Worm (Caenorhabditis elegans): ENCODE measurements around the gene pph-5.

pph-5 gene

ce11 chrV:19205450-19205849 lies 15.1 kb downstream of the pph-5 start (continued):
- TF ChIP-seq fkh-10 (GFP tag; optimal IDR thresholded peaks at IDR 0.05), result no peak

ce11 chrV:19206911-19207310 lies 16.6 kb downstream of the pph-5 start:
- TF ChIP-seq dmd-6 (GFP tag; IDR thresholded peaks at IDR 0.05), result peak; percentile 86
- TF ChIP-seq mxl-3 (GFP tag; optimal IDR thresholded peaks at IDR 0.05), result peak; percentile 6
- no peak for TF ChIP-seq daf-16 (GFP tag; optimal IDR thresholded peaks at IDR 0.05)
- TF ChIP-seq daf-16 (tag; optimal IDR thresholded peaks at IDR 0.05), result peak; percentile 75
- peak; percentile 32 for TF ChIP-seq nhr-77 (tag; optimal IDR thresholded peaks at IDR 0.05)
- TF ChIP-seq fos-1 (tag; optimal IDR thresholded peaks at IDR 0.05), result no peak
- TF ChIP-seq ceh-20 (GFP tag; IDR thresholded peaks at IDR 0.05), result 0 out of 2 replicates have a peak, but pooled peaks have one; percentile 10
- no peak for TF ChIP-seq nhr-76 (tag; optimal IDR thresholded peaks at IDR 0.05)
- TF ChIP-seq nhr-102 (tag; optimal IDR thresholded peaks at IDR 0.05), result peak; percentile 9
- no peak for TF ChIP-seq T26A8.4 (GFP tag; IDR thresholded peaks at IDR 0.05)
- TF ChIP-seq php-3 (GFP tag; IDR thresholded peaks at IDR 0.05), result peak; percentile 84
- peak; percentile 29 for TF ChIP-seq lin-13 (GFP tag; optimal IDR thresholded peaks at IDR 0.05)
- peak; percentile 78 for TF ChIP-seq pqm-1 (tag; optimal IDR thresholded peaks at IDR 0.05)
- no peak for TF ChIP-seq attf-4 (tag; optimal IDR thresholded peaks at IDR 0.05)
- peak; percentile 59 for TF ChIP-seq nhr-28 (tag; optimal IDR thresholded peaks at IDR 0.05)
- TF ChIP-seq dve-1 (tag; optimal IDR thresholded peaks at IDR 0.05; ENCODE audit: insufficient read depth), result peak; percentile 66
- peak in 1 of 2 experiments; percentile 13 for TF ChIP-seq mdl-1 (tag; optimal IDR thresholded peaks at IDR 0.05)
- peak; percentile 70 for TF ChIP-seq hlh-11 (tag; optimal IDR thresholded peaks at IDR 0.05)

DNA sequence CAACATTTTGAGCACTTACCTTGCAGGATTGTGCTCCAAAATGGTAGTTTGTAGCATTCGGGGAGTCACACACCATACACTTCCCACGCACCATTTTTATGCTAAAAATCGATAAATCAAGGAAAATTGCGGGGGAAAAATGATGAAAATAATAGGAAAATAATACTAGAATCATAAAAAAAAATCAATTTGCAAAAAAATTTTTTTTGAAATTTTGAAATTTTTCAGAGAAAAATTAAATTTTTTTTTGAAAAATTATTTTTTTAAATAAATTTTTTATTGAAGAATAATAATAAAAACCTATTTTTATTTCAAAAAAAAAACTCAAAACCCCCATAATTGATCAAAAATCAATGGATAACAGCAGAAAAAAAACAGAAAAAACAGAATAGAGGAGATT lies 21.4 kb downstream of the pph-5 start, which contains the start of gene nhr-79:
Gene nhr-79, minus strand, starts transcription at position 101 of the 400 bp plus-strand sequence.
- TF ChIP-seq F37D6.2 (tag; optimal IDR thresholded peaks at IDR 0.05), result no peak
- TF ChIP-seq nhr-28 (tag; optimal IDR thresholded peaks at IDR 0.05), result no peak
- no peak for TF ChIP-seq nhr-76 (tag; optimal IDR thresholded peaks at IDR 0.05)
- TF ChIP-seq ceh-44 (GFP tag; IDR thresholded peaks at IDR 0.05), result no peak
- TF ChIP-seq mxl-3 (GFP tag; optimal IDR thresholded peaks at IDR 0.05), result no peak
- no peak for TF ChIP-seq nhr-11 (tag; optimal IDR thresholded peaks at IDR 0.05)
- TF ChIP-seq ceh-32 (tag; optimal IDR thresholded peaks at IDR 0.05; ENCODE audit: poor library complexity), result no peak
- no peak for TF ChIP-seq dmd-8 (GFP tag; IDR thresholded peaks at IDR 0.05)
- no peak for TF ChIP-seq Y5F2A.4 (GFP tag; optimal IDR thresholded peaks at IDR 0.05)
- TF ChIP-seq nhr-102 (tag; optimal IDR thresholded peaks at IDR 0.05), result no peak
- no peak for TF ChIP-seq dmd-6 (GFP tag; IDR thresholded peaks at IDR 0.05)
- TF ChIP-seq F10B5.3 (tag; optimal IDR thresholded peaks at IDR 0.05), result no peak
- TF ChIP-seq lin-38 (GFP tag; IDR thresholded peaks at IDR 0.05), result no peak

DNA sequence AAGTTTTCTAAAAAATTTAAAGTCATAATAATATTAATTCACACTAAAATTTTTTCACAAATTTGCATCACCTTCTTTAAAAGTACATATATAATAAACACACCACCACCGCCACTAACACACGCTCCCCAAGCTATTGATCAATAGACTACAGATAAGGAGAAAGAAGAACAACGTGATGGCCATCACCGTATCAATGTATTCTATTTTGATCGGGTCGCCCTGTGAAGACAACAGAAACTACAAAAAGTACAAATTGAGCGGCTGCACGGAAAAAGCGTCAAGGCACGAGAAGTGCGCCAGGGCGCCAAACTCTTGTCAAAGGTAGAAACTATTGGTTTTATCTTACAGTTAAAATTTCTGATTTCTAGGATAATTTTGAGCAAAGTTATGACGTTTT lies 22.0 kb downstream of the pph-5 start:
- no peak for TF ChIP-seq unc-130 (GFP tag; optimal IDR thresholded peaks at IDR 0.05)
- TF ChIP-seq ceh-32 (tag; optimal IDR thresholded peaks at IDR 0.05; ENCODE audit: poor library complexity), result no peak
- no peak for TF ChIP-seq lin-29 (GFP tag; IDR thresholded peaks at IDR 0.05)
- TF ChIP-seq nhr-76 (tag; optimal IDR thresholded peaks at IDR 0.05), result peak; percentile 44
- no peak for TF ChIP-seq php-3 (GFP tag; IDR thresholded peaks at IDR 0.05)
- no peak for TF ChIP-seq ceh-62 (tag; optimal IDR thresholded peaks at IDR 0.05)
- TF ChIP-seq lin-1 (GFP tag; IDR thresholded peaks at IDR 0.05), result no peak
- TF ChIP-seq ceh-20 (GFP tag; IDR thresholded peaks at IDR 0.05), result no peak
- TF ChIP-seq ces-1 (GFP tag; optimal IDR thresholded peaks at IDR 0.05), result no peak
- no peak for TF ChIP-seq lir-3 (tag; optimal IDR thresholded peaks at IDR 0.05)
- no peak for TF ChIP-seq ztf-11 (tag; optimal IDR thresholded peaks at IDR 0.05)
- TF ChIP-seq Y105C5A.15 (GFP tag; IDR thresholded peaks at IDR 0.05), result no peak
- no peak for TF ChIP-seq Y75B8A.6 (GFP tag; IDR thresholded peaks at IDR 0.05)
- peak; percentile 49 for TF ChIP-seq mep-1 (tag; optimal IDR thresholded peaks at IDR 0.05)
- TF ChIP-seq sdz-12 (GFP tag; optimal IDR thresholded peaks at IDR 0.05), result no peak
- no peak for TF ChIP-seq spr-3 (GFP tag; optimal IDR thresholded peaks at IDR 0.05)
- no peak for TF ChIP-seq arid-1 (GFP tag; conservative IDR thresholded peaks at IDR 0.05)
- TF ChIP-seq D1046.2 (GFP tag; IDR thresholded peaks at IDR 0.05), result no peak
- TF ChIP-seq F44E2.7 (GFP tag; IDR thresholded peaks at IDR 0.05), result no peak
- no peak for TF ChIP-seq zip-11 (GFP tag; IDR thresholded peaks at IDR 0.05)
- TF ChIP-seq lsy-2 (tag; optimal IDR thresholded peaks at IDR 0.05), result no peak
- TF ChIP-seq hlh-11 (tag; optimal IDR thresholded peaks at IDR 0.05), result peak; percentile 71
- peak; percentile 77 for TF ChIP-seq dmd-6 (GFP tag; IDR thresholded peaks at IDR 0.05)
- peak; percentile 78 for TF ChIP-seq dve-1 (tag; optimal IDR thresholded peaks at IDR 0.05; ENCODE audit: insufficient read depth)
- TF ChIP-seq ceh-28 (tag; optimal IDR thresholded peaks at IDR 0.05), result no peak
- no peak for TF ChIP-seq spr-1 (tag; optimal IDR thresholded peaks at IDR 0.05)
- no peak for TF ChIP-seq nhr-111 (GFP tag; optimal IDR thresholded peaks at IDR 0.05)
